Worm (Caenorhabditis elegans) whole organism, L4 larva: ENCODE measurements around the gene H12I13.1.

Experiments
- F37D6.2 ChIP-seq: sonication (generic microtip); optimal IDR thresholded peaks from 2 replicates; lab custom pipeline; 2016; ENCODE audit warnings: mild to moderate bottlenecking, missing genetic modification characterization, missing compliant biosample characterization
- F44E2.7 ChIP-seq: fragments of 200-800 bp; sonication (Bioruptor generic); IDR thresholded peaks from 2 replicates; pipeline ENCODE4 v2.1.2; 2022; ENCODE audit warnings: missing genetic modification characterization, missing compliant biosample characterization
- F49E8.2 ChIP-seq: sonication (generic microtip); optimal IDR thresholded peaks from 2 replicates; lab custom pipeline; 2016; ENCODE audit warnings: missing compliant biosample characterization, mild to moderate bottlenecking, missing genetic modification characterization, borderline replicate concordance
- Y105C5A.15 ChIP-seq: fragments of 200-800 bp; sonication (Bioruptor generic); IDR thresholded peaks from 2 replicates; pipeline ENCODE4 v1.3.6; 2022; ENCODE audit warnings: missing genetic modification characterization, missing compliant biosample characterization
- Y48G9A.11 ChIP-seq: fragments of 200-800 bp; sonication (Bioruptor generic); IDR thresholded peaks from 2 replicates; pipeline ENCODE4 v1.3.6; 2022; ENCODE audit warnings: missing genetic modification reagents, missing genetic modification characterization, missing compliant biosample characterization
- Y75B8A.6 ChIP-seq: fragments of 200-800 bp; sonication (Bioruptor generic); IDR thresholded peaks from 2 replicates; pipeline ENCODE4 v1.3.6; 2022; ENCODE audit warnings: missing genetic modification reagents, missing genetic modification characterization, missing compliant biosample characterization
- ama-1 ChIP-seq: fragments of 150-350 bp; optimal IDR thresholded peaks from 2 replicates; lab custom pipeline; 2014; ENCODE audit warnings: inconsistent platforms, mixed read lengths
- ceh-28 ChIP-seq: fragments of 150-350 bp; optimal IDR thresholded peaks from 2 replicates; lab custom pipeline; 2014; ENCODE audit warnings: missing biosample characterization, missing genetic modification reagents, missing genetic modification characterization
- ceh-44 ChIP-seq: fragments of 200-800 bp; sonication (Bioruptor generic); IDR thresholded peaks from 2 replicates; pipeline ENCODE4 v1.3.6; 2022; ENCODE audit warnings: missing genetic modification reagents, missing genetic modification characterization, missing compliant biosample characterization
- ceh-62 ChIP-seq: sonication (generic microtip); optimal IDR thresholded peaks from 2 replicates; lab custom pipeline; 2017; ENCODE audit warnings: missing biosample characterization, missing genetic modification characterization
- ceh-82 ChIP-seq: sonication (generic microtip); optimal IDR thresholded peaks from 2 replicates; lab custom pipeline; 2017; ENCODE audit warnings: missing biosample characterization, missing genetic modification characterization
- ces-1 ChIP-seq: fragments of 150-350 bp; sonication (generic microtip); optimal IDR thresholded peaks from 4 replicates; lab custom pipeline; 2014; ENCODE audit warnings: missing biosample characterization, missing genetic modification reagents, missing genetic modification characterization
- ctbp-1 ChIP-seq: fragments of 200-800 bp; sonication (Bioruptor generic); IDR thresholded peaks from 2 replicates; pipeline ENCODE4 v1.3.6; 2022; ENCODE audit warnings: missing genetic modification reagents, missing genetic modification characterization, missing compliant biosample characterization
- daf-16 ChIP-seq, 3 experiments: sonication (generic microtip); optimal IDR thresholded peaks; 2 replicates each; lab custom pipeline; 2016 to 2017; ENCODE audit warnings: missing genetic modification characterization in 3 of 3, missing genetic modification reagents in 3 of 3, mild to moderate bottlenecking in 2 of 3, missing compliant biosample characterization in 2 of 3, missing biosample characterization in 1 of 3, moderate library complexity in 1 of 3
- dmd-8 ChIP-seq: fragments of 200-800 bp; sonication (Bioruptor generic); IDR thresholded peaks from 2 replicates; pipeline ENCODE4 v1.3.6; 2022; ENCODE audit warnings: missing genetic modification characterization, missing compliant biosample characterization
- egl-27 ChIP-seq: sonication (generic microtip); optimal IDR thresholded peaks from 3 replicates; lab custom pipeline; 2017; ENCODE audit warnings: missing biosample characterization, missing genetic modification reagents, missing genetic modification characterization
- egl-43 ChIP-seq: fragments of 200-800 bp; sonication (Bioruptor generic); IDR thresholded peaks from 2 replicates; pipeline ENCODE4 v1.3.6; 2022; ENCODE audit warnings: missing genetic modification reagents, missing genetic modification characterization, missing compliant biosample characterization
- fkh-10 ChIP-seq: fragments of 150-350 bp; optimal IDR thresholded peaks from 2 replicates; lab custom pipeline; 2014; ENCODE audit warnings: missing biosample characterization, missing genetic modification reagents, missing genetic modification characterization
- fos-1 ChIP-seq: fragments of 150-350 bp; optimal IDR thresholded peaks from 2 replicates; lab custom pipeline; 2014; ENCODE audit warnings: missing biosample characterization, missing genetic modification characterization
- gei-8 ChIP-seq: fragments of 200-800 bp; sonication (Bioruptor generic); optimal IDR thresholded peaks from 2 replicates; lab custom pipeline; 2018; ENCODE audit warnings: mild to moderate bottlenecking, missing genetic modification characterization, missing compliant biosample characterization
- hlh-11 ChIP-seq: fragments of 200-800 bp; sonication (Bioruptor generic); optimal IDR thresholded peaks from 2 replicates; lab custom pipeline; 2018; ENCODE audit warnings: mild to moderate bottlenecking, missing genetic modification characterization, missing compliant biosample characterization
- hmg-1.1 ChIP-seq: fragments of 200-800 bp; sonication (Bioruptor generic); IDR thresholded peaks from 2 replicates; pipeline ENCODE4 v1.3.6; 2022; ENCODE audit warnings: missing genetic modification reagents, missing genetic modification characterization, missing compliant biosample characterization
- jun-1 ChIP-seq: fragments of 150-350 bp; optimal IDR thresholded peaks from 2 replicates; lab custom pipeline; 2014; ENCODE audit warnings: missing biosample characterization, missing genetic modification reagents, missing genetic modification characterization
- lim-7 ChIP-seq: fragments of 200-800 bp; sonication (Bioruptor generic); IDR thresholded peaks from 2 replicates; pipeline ENCODE4 v1.3.6; 2022; ENCODE audit warnings: missing genetic modification characterization, missing compliant biosample characterization
- lin-1 ChIP-seq: fragments of 200-800 bp; sonication (Bioruptor generic); IDR thresholded peaks from 2 replicates; pipeline ENCODE4 v1.3.6; 2022; ENCODE audit warnings: missing genetic modification reagents, missing genetic modification characterization, missing compliant biosample characterization
- lin-13 ChIP-seq: fragments of 150-350 bp; optimal IDR thresholded peaks from 2 replicates; lab custom pipeline; 2014; ENCODE audit warnings: missing biosample characterization, missing genetic modification reagents, missing genetic modification characterization
- lir-3 ChIP-seq: sonication (generic microtip); optimal IDR thresholded peaks from 2 replicates; lab custom pipeline; 2016; ENCODE audit warnings: mild to moderate bottlenecking, missing genetic modification characterization, missing compliant biosample characterization
- lsy-2 ChIP-seq, 2 experiments: fragments of 150-350 bp in 1 of 2; sonication (generic microtip) in 1 of 2; optimal IDR thresholded peaks; 2 replicates each; lab custom pipeline; 2014 to 2017; ENCODE audit warnings: missing biosample characterization in 2 of 2, missing genetic modification characterization in 2 of 2
- mdt-29 ChIP-seq: fragments of 200-800 bp; sonication (Bioruptor generic); IDR thresholded peaks from 2 replicates; pipeline ENCODE4 v1.3.6; 2022; ENCODE audit warnings: missing genetic modification reagents, missing genetic modification characterization, missing compliant biosample characterization
- mep-1 ChIP-seq: fragments of 150-350 bp; sonication (generic microtip); optimal IDR thresholded peaks from 3 replicates; lab custom pipeline; 2014; ENCODE audit warnings: missing biosample characterization, missing genetic modification characterization
- nhr-6 ChIP-seq: fragments of 150-350 bp; optimal IDR thresholded peaks from 2 replicates; lab custom pipeline; 2014; ENCODE audit warnings: missing biosample characterization, missing genetic modification characterization
- nhr-76 ChIP-seq: fragments of 150-350 bp; optimal IDR thresholded peaks from 2 replicates; lab custom pipeline; 2014; ENCODE audit warnings: missing biosample characterization, missing genetic modification characterization
- nhr-77 ChIP-seq: fragments of 150-350 bp; optimal IDR thresholded peaks from 2 replicates; lab custom pipeline; 2014; ENCODE audit warnings: missing biosample characterization, missing genetic modification characterization
- php-3 ChIP-seq: fragments of 200-800 bp; sonication (Bioruptor generic); IDR thresholded peaks from 2 replicates; pipeline ENCODE4 v1.3.6; 2022; ENCODE audit warnings: missing genetic modification reagents, missing genetic modification characterization, missing compliant biosample characterization
- pqm-1 ChIP-seq: sonication (generic microtip); optimal IDR thresholded peaks from 2 replicates; lab custom pipeline; 2017; ENCODE audit warnings: missing biosample characterization, missing genetic modification characterization
- rbr-2 ChIP-seq: sonication (generic microtip); optimal IDR thresholded peaks from 2 replicates; lab custom pipeline; 2016; ENCODE audit warnings: missing genotype, missing genetic modification characterization, missing compliant biosample characterization
- sdz-12 ChIP-seq: fragments of 200-800 bp; sonication (Bioruptor generic); optimal IDR thresholded peaks from 2 replicates; lab custom pipeline; 2018; ENCODE audit warnings: mild to moderate bottlenecking, missing genetic modification characterization, missing compliant biosample characterization
- spr-1 ChIP-seq: sonication (generic microtip); optimal IDR thresholded peaks from 2 replicates; lab custom pipeline; 2016; ENCODE audit warnings: mild to moderate bottlenecking, missing genetic modification characterization, missing compliant biosample characterization
- spr-3 ChIP-seq: fragments of 200-800 bp; sonication (Bioruptor generic); optimal IDR thresholded peaks from 2 replicates; lab custom pipeline; 2018; ENCODE audit warnings: mild to moderate bottlenecking, missing genetic modification characterization, missing compliant biosample characterization
- tra-1 ChIP-seq: fragments of 200-800 bp; sonication (Bioruptor generic); IDR thresholded peaks from 2 replicates; pipeline ENCODE4 v1.3.6; 2022; ENCODE audit warnings: missing genetic modification reagents, missing genetic modification characterization, missing compliant biosample characterization
- unc-130 ChIP-seq: sonication (generic microtip); optimal IDR thresholded peaks from 2 replicates; lab custom pipeline; 2016; ENCODE audit warnings: missing genetic modification reagents, missing genetic modification characterization, missing compliant biosample characterization
- vab-7 ChIP-seq: fragments of 200-800 bp; sonication (Bioruptor generic); IDR thresholded peaks from 2 replicates; pipeline ENCODE4 v1.3.6; 2022; ENCODE audit warnings: missing genetic modification reagents, missing genetic modification characterization, missing compliant biosample characterization
- zfp-2 ChIP-seq: sonication (generic microtip); optimal IDR thresholded peaks from 2 replicates; lab custom pipeline; 2016; ENCODE audit warnings: mild to moderate bottlenecking, missing genetic modification characterization, missing compliant biosample characterization
- zip-2 ChIP-seq: fragments of 150-350 bp; optimal IDR thresholded peaks from 2 replicates; lab custom pipeline; 2014; ENCODE audit warnings: missing biosample characterization, missing genetic modification characterization

Gene H12I13.1

ce11 chrII:6097441-6097840 is 30.5 kb upstream of the H12I13.1 start, which contains the start of the genes tpp-2 and rbbp-5 (continued):
- TF ChIP-seq fos-1 (tag; lab: Kevin White, UChicago): no peak
- no peak for TF ChIP-seq ceh-28
- no peak for TF ChIP-seq pqm-1
- TF ChIP-seq ces-1 (GFP tag; lab: Kevin White, UChicago): no peak
- TF ChIP-seq Y75B8A.6 (GFP tag; lab: Robert Waterston, UW): no peak
- no peak for TF ChIP-seq ceh-82 (tag; lab: Kevin White, UChicago)
- TF ChIP-seq hlh-11 (tag; lab: Kevin White, UChicago): no peak
- no peak for TF ChIP-seq sdz-12 (GFP tag; lab: Kevin White, UChicago)
- TF ChIP-seq tra-1: no peak
- no peak for TF ChIP-seq lim-7
- peak in 1 of 2 experiments; percentile 70 for TF ChIP-seq lsy-2 (tag; optimal IDR thresholded peaks at IDR 0.05; lab: Kevin White, UChicago)
- no peak for TF ChIP-seq F37D6.2 (tag; lab: Kevin White, UChicago)
- TF ChIP-seq fkh-10 (GFP tag; lab: Kevin White, UChicago): no peak
- TF ChIP-seq jun-1 (tag; lab: Kevin White, UChicago): no peak
- peak; percentile 4 for TF ChIP-seq spr-1 (tag; lab: Kevin White, UChicago)
- no peak for TF ChIP-seq dmd-8
- no peak for TF ChIP-seq mep-1 (tag; lab: Kevin White, UChicago)
- TF ChIP-seq Y48G9A.11 (GFP tag; lab: Robert Waterston, UW): peak; percentile 30; the same call in 1 of the 2 replicates
- no peak for TF ChIP-seq lir-3
- TF ChIP-seq ama-1 (lab: Kevin White, UChicago): no peak
- TF ChIP-seq vab-7 (GFP tag; lab: Robert Waterston, UW): no peak
- TF ChIP-seq egl-27 (tag; lab: Kevin White, UChicago): no peak
- no peak for TF ChIP-seq nhr-6 (tag; lab: Kevin White, UChicago)
- no peak for TF ChIP-seq spr-3 (GFP tag; lab: Kevin White, UChicago)
- TF ChIP-seq ceh-62 (tag; lab: Kevin White, UChicago): no peak
- no peak for TF ChIP-seq egl-43
- no peak for TF ChIP-seq ctbp-1 (GFP tag; lab: Robert Waterston, UW)
- peak; percentile 88 for TF ChIP-seq unc-130
- no peak for TF ChIP-seq nhr-76 (tag; lab: Kevin White, UChicago)
- no peak for TF ChIP-seq F44E2.7 (GFP tag; lab: Robert Waterston, UW)
- TF ChIP-seq Y105C5A.15 (GFP tag; lab: Robert Waterston, UW): no peak
- peak; percentile 3 for TF ChIP-seq F49E8.2 (tag; lab: Kevin White, UChicago)
- no peak for TF ChIP-seq zip-2 (tag; lab: Kevin White, UChicago)
- no peak for TF ChIP-seq hmg-1.1

DNA sequence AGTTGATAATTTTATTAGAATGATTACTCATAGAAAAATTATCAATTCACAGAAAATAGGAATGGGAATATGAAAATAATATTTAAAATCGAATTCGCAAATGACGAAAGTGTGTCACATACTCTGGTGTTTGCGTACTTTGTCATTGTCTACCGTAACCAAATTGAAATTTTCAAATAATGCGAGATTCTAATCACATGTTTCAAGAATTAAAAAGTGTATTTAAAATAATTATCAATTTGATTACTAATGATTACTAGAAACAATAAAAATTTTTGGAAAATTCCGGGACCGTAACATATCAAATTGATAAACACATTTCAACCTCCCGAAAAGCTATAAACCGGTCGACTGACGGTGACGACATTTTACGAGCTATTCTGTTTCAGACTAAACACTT is 24.4 kb upstream of the H12I13.1 start, which contains the start of the genes fbf-2 and nspg-3:
TSS of gene fbf-2 (minus strand) at position 101 of the 400 bp plus-strand sequence.
TSS of gene nspg-3 (plus strand) at position 388 of the 400 bp plus-strand sequence.
- TF ChIP-seq mep-1 (tag; lab: Kevin White, UChicago): no peak
- TF ChIP-seq daf-16 (GFP tag; optimal IDR thresholded peaks at IDR 0.05; lab: Kevin White, UChicago): no peak
- TF ChIP-seq daf-16 (tag; optimal IDR thresholded peaks at IDR 0.05; lab: Kevin White, UChicago): peak; percentile 35
- no peak for TF ChIP-seq sdz-12 (GFP tag; lab: Kevin White, UChicago)
- no peak for TF ChIP-seq nhr-77
- TF ChIP-seq mdt-29 (GFP tag; lab: Robert Waterston, UW): no peak
- TF ChIP-seq lin-1: no peak
- 0 out of 2 replicates have a peak, but pooled peaks have one; percentile 15 for TF ChIP-seq php-3 (GFP tag; lab: Robert Waterston, UW)
- no peak for TF ChIP-seq F37D6.2 (tag; lab: Kevin White, UChicago)
- no peak for TF ChIP-seq rbr-2 (tag; lab: Kevin White, UChicago)
- no peak for TF ChIP-seq zfp-2 (tag; lab: Kevin White, UChicago)
- TF ChIP-seq gei-8: no peak
- no peak for TF ChIP-seq lin-13 (GFP tag; lab: Kevin White, UChicago)
- no peak for TF ChIP-seq ceh-44
- no peak for TF ChIP-seq spr-3 (GFP tag; lab: Kevin White, UChicago)
